Fruit fly (Drosophila melanogaster) whole organism: Measurements from ENCODE around the gene yellow-k.

Experiments
- Dll ChIP-seq: fragments of >200 bp; optimal IDR thresholded peaks from 2 replicates; lab custom pipeline; 2017
- EcR ChIP-seq, 2 experiments: fragments of >200 bp; optimal IDR thresholded peaks; 2 replicates each; lab custom pipeline; 2017; ENCODE audit warnings: missing biosample characterization in 2 of 2, missing genetic modification characterization in 2 of 2, missing genetic modification reagents in 2 of 2
- psq ChIP-seq: fragments of >200 bp; optimal IDR thresholded peaks from 2 replicates; lab custom pipeline; 2017

DNA sequence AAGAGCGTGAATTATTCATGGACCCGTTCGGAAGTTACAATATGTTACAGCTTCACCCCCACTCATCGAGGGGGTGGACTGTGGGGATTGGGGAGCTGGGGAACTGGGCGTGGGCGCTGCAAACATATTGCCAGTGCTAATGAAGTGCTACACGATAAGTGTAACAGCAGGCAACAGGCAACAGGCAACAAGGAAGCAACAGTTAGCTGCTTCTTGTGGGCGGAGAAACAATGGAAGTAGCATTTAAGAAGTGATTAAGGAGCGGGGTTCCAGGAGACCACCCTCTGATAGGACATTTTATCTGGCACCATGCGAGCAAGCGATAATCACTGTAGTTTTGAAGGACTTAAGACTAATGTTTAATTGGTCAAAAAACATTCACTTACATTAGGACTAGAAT is 20.9 kb downstream of the yellow-k start:
- TF ChIP-seq Dll (no peak), psq (lab: Kevin White, UChicago) (no peak), EcR (GFP tag; optimal IDR thresholded peaks at IDR 0.05; lab: Kevin White, UChicago) (no peak)
